Worm (Caenorhabditis elegans) whole organism, early embryonic: Measurements from ENCODE around the gene fbxa-94.
A peak's percentile ranks its signal among the peaks of the same experiment; 100 is the strongest.

Source experiments
- B0310.2 ChIP-seq: sonication (generic microtip); optimal IDR thresholded peaks from 2 replicates; lab custom pipeline; 2016; ENCODE audit warnings: mild to moderate bottlenecking, missing genetic modification characterization, missing compliant biosample characterization
- F13C5.2 ChIP-seq: sonication (generic microtip); optimal IDR thresholded peaks from 2 replicates; lab custom pipeline; 2017; ENCODE audit warnings: mild to moderate bottlenecking, missing genetic modification characterization, inconsistent platforms, missing compliant biosample characterization
- aly-1 ChIP-seq: sonication (generic microtip); optimal IDR thresholded peaks from 2 replicates; lab custom pipeline; 2016; ENCODE audit warnings: missing genetic modification characterization, missing compliant biosample characterization
- ama-1 ChIP-seq: fragments of 150-350 bp; optimal IDR thresholded peaks from 2 replicates; lab custom pipeline; 2014
- ceh-13 ChIP-seq: fragments of 200-800 bp; sonication (Bioruptor generic); optimal IDR thresholded peaks from 2 replicates; lab custom pipeline; 2018; ENCODE audit warnings: mild to moderate bottlenecking, missing genetic modification characterization, missing compliant biosample characterization
- ceh-36 ChIP-seq: sonication (generic microtip); optimal IDR thresholded peaks from 2 replicates; lab custom pipeline; 2016; ENCODE audit warnings: missing genetic modification characterization, inconsistent platforms, missing compliant biosample characterization
- ets-7 ChIP-seq: sonication (generic microtip); optimal IDR thresholded peaks from 2 replicates; lab custom pipeline; 2016; ENCODE audit warnings: missing genotype, missing genetic modification characterization, missing compliant biosample characterization
- flt-1 ChIP-seq: fragments of 200-800 bp; sonication (Bioruptor generic); IDR thresholded peaks from 2 replicates; pipeline ENCODE4 v1.3.6; 2022; ENCODE audit warnings: missing genetic modification characterization, missing compliant biosample characterization
- hmbx-1 ChIP-seq: sonication (generic microtip); optimal IDR thresholded peaks from 2 replicates; lab custom pipeline; 2016; ENCODE audit warnings: mild to moderate bottlenecking, missing genetic modification characterization, missing compliant biosample characterization
- hmg-4 ChIP-seq: fragments of 200-800 bp; sonication (Bioruptor generic); optimal IDR thresholded peaks from 2 replicates; lab custom pipeline; 2018; ENCODE audit warnings: mild to moderate bottlenecking, missing genetic modification characterization, missing compliant biosample characterization
- hnd-1 ChIP-seq: sonication (generic microtip); optimal IDR thresholded peaks from 2 replicates; lab custom pipeline; 2016; ENCODE audit warnings: missing genetic modification characterization, missing compliant biosample characterization
- pes-1 ChIP-seq: fragments of 200-800 bp; sonication (Bioruptor generic); IDR thresholded peaks from 2 replicates; pipeline ENCODE4 v1.3.6; 2022; ENCODE audit warnings: missing genetic modification reagents, missing genetic modification characterization, missing compliant biosample characterization
- scrt-1 ChIP-seq: fragments of 200-800 bp; sonication (Bioruptor generic); IDR thresholded peaks from 2 replicates; pipeline ENCODE4 v1.3.6; 2022; ENCODE audit warnings: missing genetic modification characterization, missing compliant biosample characterization
- sea-1 ChIP-seq: fragments of 200-800 bp; sonication (Bioruptor generic); conservative IDR thresholded peaks from 2 replicates; pipeline ENCODE4 v1.3.6; 2022; ENCODE audit warnings: missing genetic modification characterization, missing compliant biosample characterization
- tbx-11 ChIP-seq: fragments of 200-800 bp; sonication (Bioruptor generic); IDR thresholded peaks from 2 replicates; pipeline ENCODE4 v1.3.6; 2022; ENCODE audit warnings: missing genetic modification characterization, missing compliant biosample characterization
- tbx-37 ChIP-seq: fragments of 200-800 bp; sonication (Bioruptor generic); conservative IDR thresholded peaks from 2 replicates; pipeline ENCODE4 v1.3.6; 2022; ENCODE audit warnings: missing genetic modification reagents, missing genetic modification characterization, missing compliant biosample characterization
- tra-4 ChIP-seq: sonication (generic microtip); optimal IDR thresholded peaks from 2 replicates; lab custom pipeline; 2017; ENCODE audit warnings: missing genetic modification characterization, missing compliant biosample characterization

Gene fbxa-94

ce11 chrV:15544898-15545297 lies 27.8 kb upstream of the fbxa-94 start, which contains the start of gene glb-14:
Gene glb-14 (minus strand): TSS chrV:15544994.
- TF ChIP-seq sea-1 (GFP tag; lab: Robert Waterston, UW) (no peak), tra-4 (tag; lab: Kevin White, UChicago) (no peak), aly-1 (tag; lab: Kevin White, UChicago) (no peak), tbx-11 (no peak), flt-1 (GFP tag; lab: Robert Waterston, UW) (no peak), B0310.2 (tag; lab: Kevin White, UChicago) (no peak), ceh-36 (tag; lab: Kevin White, UChicago) (no peak), scrt-1 (GFP tag; lab: Robert Waterston, UW) (no peak), hmg-4 (GFP tag; lab: Kevin White, UChicago) (no peak), hmbx-1 (no peak), ets-7 (tag; lab: Kevin White, UChicago) (no peak), pes-1 (GFP tag; lab: Robert Waterston, UW) (no peak), tbx-37 (GFP tag; lab: Robert Waterston, UW) (no peak), F13C5.2 (tag; lab: Kevin White, UChicago) (no peak), ama-1 (lab: Kevin White, UChicago) (no peak), hnd-1 (no peak), ceh-13 (GFP tag; lab: Kevin White, UChicago) (no peak)

DNA sequence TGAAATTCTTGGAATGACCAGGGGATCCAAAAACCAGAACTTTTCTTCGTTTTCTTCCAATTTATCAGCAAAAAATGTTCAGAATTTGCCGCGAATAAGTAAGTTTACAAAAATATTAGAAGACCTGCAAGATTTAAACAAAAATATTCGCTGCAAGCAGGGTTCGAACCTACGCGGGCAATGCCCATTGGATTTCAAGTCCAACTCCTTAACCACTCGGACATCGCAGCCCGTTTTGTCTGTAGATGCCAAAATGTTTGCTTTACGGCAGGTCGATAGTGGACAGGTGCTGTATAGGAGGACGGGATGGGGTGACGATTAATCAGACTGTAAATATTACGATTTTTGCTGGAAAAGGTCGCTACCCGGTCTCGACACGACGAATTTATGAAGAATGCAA lies 25.0 kb upstream of the fbxa-94 start:
- TF ChIP-seq tra-4 (tag; lab: Kevin White, UChicago) (no peak), hmg-4 (GFP tag; lab: Kevin White, UChicago) (no peak), ets-7 (tag; lab: Kevin White, UChicago) (no peak), F13C5.2 (tag; lab: Kevin White, UChicago) (no peak), scrt-1 (GFP tag; lab: Robert Waterston, UW) (peak; percentile 36; the same call in 1 of the 2 replicates), aly-1 (tag; lab: Kevin White, UChicago) (no peak), tbx-11 (peak; percentile 46; the same call in 1 of the 2 replicates), pes-1 (GFP tag; lab: Robert Waterston, UW) (peak; percentile 65; the same call in 1 of the 2 replicates), flt-1 (GFP tag; lab: Robert Waterston, UW) (0 out of 2 replicates have a peak, but pooled peaks have one; percentile 34), tbx-37 (GFP tag; lab: Robert Waterston, UW) (no peak)

ce11 chrV:15550408-15550807 lies 22.3 kb upstream of the fbxa-94 start:
- TF ChIP-seq ceh-36 (tag; lab: Kevin White, UChicago) (peak; percentile 2), flt-1 (GFP tag; lab: Robert Waterston, UW) (peak; percentile 11; the same call in 1 of the 2 replicates), ceh-13 (GFP tag; lab: Kevin White, UChicago) (no peak), pes-1 (GFP tag; lab: Robert Waterston, UW) (0 out of 2 replicates have a peak, but pooled peaks have one; percentile 48)

ce11 chrV:15551642-15552041 lies 21.1 kb upstream of the fbxa-94 start:
- TF ChIP-seq sea-1 (GFP tag; lab: Robert Waterston, UW) (peak; percentile 89), ets-7 (tag; lab: Kevin White, UChicago) (peak; percentile 57), ceh-36 (tag; lab: Kevin White, UChicago) (peak; percentile 95), tbx-37 (GFP tag; lab: Robert Waterston, UW) (peak; percentile 92), hmbx-1 (peak; percentile 59), flt-1 (GFP tag; lab: Robert Waterston, UW) (peak; percentile 92), scrt-1 (GFP tag; lab: Robert Waterston, UW) (peak; percentile 92), hmg-4 (GFP tag; lab: Kevin White, UChicago) (peak; percentile 92), B0310.2 (tag; lab: Kevin White, UChicago) (peak; percentile 82), tbx-11 (peak; percentile 89), hnd-1 (peak; percentile 80), F13C5.2 (tag; lab: Kevin White, UChicago) (peak; percentile 91), pes-1 (GFP tag; lab: Robert Waterston, UW) (peak; percentile 92), ceh-13 (GFP tag; lab: Kevin White, UChicago) (peak; percentile 77), tra-4 (tag; lab: Kevin White, UChicago) (peak; percentile 71), ama-1 (lab: Kevin White, UChicago) (no peak), aly-1 (tag; lab: Kevin White, UChicago) (peak; percentile 86)

DNA sequence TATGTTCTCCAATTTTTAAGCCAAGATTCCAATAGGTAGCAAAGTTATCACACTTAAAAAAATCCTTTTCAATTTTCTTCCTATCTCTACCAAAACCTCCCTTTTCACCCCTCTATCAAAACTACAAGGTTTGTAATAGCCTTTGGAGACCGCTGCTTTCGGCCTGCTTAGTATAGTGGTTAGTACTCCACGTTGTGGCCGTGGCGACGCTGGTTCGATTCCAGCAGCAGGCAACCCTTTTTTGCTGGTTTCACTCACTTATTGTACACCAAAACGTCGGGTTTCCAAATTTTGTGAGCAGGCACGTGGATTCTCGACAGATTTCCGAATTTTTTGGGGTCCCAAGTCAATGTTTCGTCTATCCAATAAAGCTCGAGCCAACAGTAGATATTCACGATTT lies 18.8 kb upstream of the fbxa-94 start:
- TF ChIP-seq F13C5.2 (tag; lab: Kevin White, UChicago), result peak; percentile 15
- peak; percentile 45; the same call in 1 of the 2 replicates for TF ChIP-seq tbx-37 (GFP tag; lab: Robert Waterston, UW)
- no peak for TF ChIP-seq aly-1 (tag; lab: Kevin White, UChicago)
- no peak for TF ChIP-seq hmbx-1
- TF ChIP-seq hnd-1, result peak; percentile 41
- peak; percentile 46 for TF ChIP-seq ceh-36 (tag; lab: Kevin White, UChicago)
- TF ChIP-seq flt-1 (GFP tag; lab: Robert Waterston, UW), result peak; percentile 65
- TF ChIP-seq tbx-11, result peak; percentile 67
- no peak for TF ChIP-seq sea-1 (GFP tag; lab: Robert Waterston, UW)
- TF ChIP-seq scrt-1 (GFP tag; lab: Robert Waterston, UW), result 0 out of 2 replicates have a peak, but pooled peaks have one; percentile 39
- TF ChIP-seq ama-1 (lab: Kevin White, UChicago), result no peak
- TF ChIP-seq B0310.2 (tag; lab: Kevin White, UChicago), result no peak
- TF ChIP-seq tra-4 (tag; lab: Kevin White, UChicago), result no peak
- TF ChIP-seq ets-7 (tag; lab: Kevin White, UChicago), result no peak
- TF ChIP-seq ceh-13 (GFP tag; lab: Kevin White, UChicago), result peak; percentile 17
- TF ChIP-seq hmg-4 (GFP tag; lab: Kevin White, UChicago), result peak; percentile 35
- peak; percentile 76 for TF ChIP-seq pes-1 (GFP tag; lab: Robert Waterston, UW)

ce11 chrV:15559047-15559446 lies 13.7 kb upstream of the fbxa-94 start, which contains the start of gene acr-18:
Gene acr-18 (minus strand): TSS chrV:15559147.
- TF ChIP-seq scrt-1 (GFP tag; lab: Robert Waterston, UW), result no peak
- TF ChIP-seq flt-1 (GFP tag; lab: Robert Waterston, UW), result no peak
- no peak for TF ChIP-seq tra-4 (tag; lab: Kevin White, UChicago)
- no peak for TF ChIP-seq ceh-36 (tag; lab: Kevin White, UChicago)
- no peak for TF ChIP-seq ceh-13 (GFP tag; lab: Kevin White, UChicago)
- TF ChIP-seq tbx-37 (GFP tag; lab: Robert Waterston, UW), result no peak
- no peak for TF ChIP-seq F13C5.2 (tag; lab: Kevin White, UChicago)
- no peak for TF ChIP-seq pes-1 (GFP tag; lab: Robert Waterston, UW)
- TF ChIP-seq ama-1 (lab: Kevin White, UChicago), result no peak
- TF ChIP-seq aly-1 (tag; lab: Kevin White, UChicago), result no peak
- TF ChIP-seq sea-1 (GFP tag; lab: Robert Waterston, UW), result no peak
- TF ChIP-seq hmg-4 (GFP tag; lab: Kevin White, UChicago), result no peak
- TF ChIP-seq hnd-1, result no peak
- TF ChIP-seq hmbx-1, result no peak
- TF ChIP-seq B0310.2 (tag; lab: Kevin White, UChicago), result no peak
- TF ChIP-seq tbx-11, result no peak
- TF ChIP-seq ets-7 (tag; lab: Kevin White, UChicago), result no peak
